Worm (Caenorhabditis elegans) whole organism, L4 larva: Measurements from ENCODE around the gene D1044.1.

Experiments
- F44E2.7 ChIP-seq: fragments of 200-800 bp; sonication (Bioruptor generic); IDR thresholded peaks from 2 replicates; pipeline ENCODE4 v2.1.2; 2022; ENCODE audit warnings: missing genetic modification characterization, missing compliant biosample characterization
- T20F7.1 ChIP-seq: fragments of 200-800 bp; sonication (Bioruptor generic); optimal IDR thresholded peaks from 2 replicates; lab custom pipeline; 2018; ENCODE audit warnings: mild to moderate bottlenecking, missing genetic modification characterization, missing compliant biosample characterization
- Y105C5A.15 ChIP-seq: fragments of 200-800 bp; sonication (Bioruptor generic); IDR thresholded peaks from 2 replicates; pipeline ENCODE4 v1.3.6; 2022; ENCODE audit warnings: missing genetic modification characterization, missing compliant biosample characterization
- ZK337.2 ChIP-seq: fragments of 200-800 bp; sonication (Bioruptor generic); IDR thresholded peaks from 2 replicates; pipeline ENCODE4 v1.3.6; 2022; ENCODE audit warnings: missing genetic modification reagents, missing genetic modification characterization, missing compliant biosample characterization
- ZK546.5 ChIP-seq, 2 experiments: sonication (generic microtip); optimal IDR thresholded peaks; 2 replicates each; lab custom pipeline; 2017; ENCODE audit warnings: missing biosample characterization in 2 of 2, missing genetic modification characterization in 2 of 2
- aha-1 ChIP-seq: fragments of 150-350 bp; peaks from one replicate; lab custom pipeline; 2014; ENCODE audit warnings: missing biosample characterization, missing genetic modification characterization
- ceh-32 ChIP-seq: sonication (generic microtip); optimal IDR thresholded peaks from 2 replicates; lab custom pipeline; 2016; ENCODE audit warnings: mild to moderate bottlenecking, missing genetic modification characterization, missing compliant biosample characterization; ENCODE audit not compliant: poor library complexity
- ceh-62 ChIP-seq: sonication (generic microtip); optimal IDR thresholded peaks from 2 replicates; lab custom pipeline; 2017; ENCODE audit warnings: missing biosample characterization, missing genetic modification characterization
- cey-2 ChIP-seq: sonication (generic microtip); optimal IDR thresholded peaks from 3 replicates; lab custom pipeline; 2017; ENCODE audit warnings: missing genetic modification characterization, mild to moderate bottlenecking, missing compliant biosample characterization, antibody characterized with exemption, borderline replicate concordance; ENCODE audit not compliant: insufficient read depth
- ctbp-1 ChIP-seq: fragments of 200-800 bp; sonication (Bioruptor generic); IDR thresholded peaks from 2 replicates; pipeline ENCODE4 v1.3.6; 2022; ENCODE audit warnings: missing genetic modification reagents, missing genetic modification characterization, missing compliant biosample characterization
- daf-16 ChIP-seq, 3 experiments: sonication (generic microtip); optimal IDR thresholded peaks; 2 replicates each; lab custom pipeline; 2016 to 2017; ENCODE audit warnings: missing genetic modification characterization in 3 of 3, missing genetic modification reagents in 3 of 3, mild to moderate bottlenecking in 2 of 3, missing compliant biosample characterization in 2 of 3, missing biosample characterization in 1 of 3, moderate library complexity in 1 of 3
- dmd-6 ChIP-seq: fragments of 200-800 bp; sonication (Bioruptor generic); IDR thresholded peaks from 2 replicates; pipeline ENCODE4 v1.3.6; 2022; ENCODE audit warnings: missing genetic modification reagents, missing genetic modification characterization, missing compliant biosample characterization
- dmd-9 ChIP-seq: fragments of 200-800 bp; sonication (Bioruptor generic); IDR thresholded peaks from 2 replicates; pipeline ENCODE4 v1.3.6; 2022; ENCODE audit warnings: missing genetic modification reagents, missing genetic modification characterization, missing compliant biosample characterization
- dpl-1 ChIP-seq: fragments of 150-350 bp; optimal IDR thresholded peaks from 2 replicates; lab custom pipeline; 2014; ENCODE audit warnings: missing biosample characterization, missing genetic modification reagents, missing genetic modification characterization
- dve-1 ChIP-seq: sonication (generic microtip); optimal IDR thresholded peaks from 2 replicates; lab custom pipeline; 2017; ENCODE audit warnings: antibody characterized with exemption, mild to moderate bottlenecking, missing genetic modification characterization, missing compliant biosample characterization; ENCODE audit not compliant: insufficient read depth
- fos-1 ChIP-seq: fragments of 150-350 bp; optimal IDR thresholded peaks from 2 replicates; lab custom pipeline; 2014; ENCODE audit warnings: missing biosample characterization, missing genetic modification characterization
- hif-1 ChIP-seq, 2 experiments: sonication (generic microtip); optimal IDR thresholded peaks; 2 replicates each; lab custom pipeline; 2016 to 2017; ENCODE audit warnings: missing compliant biosample characterization in 2 of 2, missing genetic modification characterization in 2 of 2, missing genetic modification reagents in 2 of 2, missing genotype in 2 of 2, mild to moderate bottlenecking in 1 of 2
- hlh-30 ChIP-seq: sonication (generic microtip); optimal IDR thresholded peaks from 2 replicates; lab custom pipeline; 2017; ENCODE audit warnings: antibody characterized with exemption, mild to moderate bottlenecking, missing genetic modification characterization, missing compliant biosample characterization; ENCODE audit not compliant: insufficient read depth
- lim-7 ChIP-seq: fragments of 200-800 bp; sonication (Bioruptor generic); IDR thresholded peaks from 2 replicates; pipeline ENCODE4 v1.3.6; 2022; ENCODE audit warnings: missing genetic modification characterization, missing compliant biosample characterization
- lin-1 ChIP-seq: fragments of 200-800 bp; sonication (Bioruptor generic); IDR thresholded peaks from 2 replicates; pipeline ENCODE4 v1.3.6; 2022; ENCODE audit warnings: missing genetic modification reagents, missing genetic modification characterization, missing compliant biosample characterization
- lin-29 ChIP-seq: fragments of 200-800 bp; sonication (Bioruptor generic); IDR thresholded peaks from 2 replicates; pipeline ENCODE4 v1.3.6; 2022; ENCODE audit warnings: missing genetic modification reagents, missing genetic modification characterization, missing compliant biosample characterization
- lir-3 ChIP-seq: sonication (generic microtip); optimal IDR thresholded peaks from 2 replicates; lab custom pipeline; 2016; ENCODE audit warnings: mild to moderate bottlenecking, missing genetic modification characterization, missing compliant biosample characterization
- madf-5 ChIP-seq, 2 experiments: fragments of 200-800 bp; sonication (Bioruptor generic); IDR thresholded peaks; 2 replicates each; pipeline ENCODE4 v1.3.6; 2022; ENCODE audit warnings: missing compliant biosample characterization in 2 of 2, missing genetic modification characterization in 2 of 2
- mdl-1 ChIP-seq, 2 experiments: fragments of 150-350 bp in 1 of 2; sonication (generic microtip) in 1 of 2; optimal IDR thresholded peaks; 2 replicates each; lab custom pipeline; 2014 to 2017; ENCODE audit warnings: missing biosample characterization in 2 of 2, missing genetic modification characterization in 2 of 2
- mdt-29 ChIP-seq: fragments of 200-800 bp; sonication (Bioruptor generic); IDR thresholded peaks from 2 replicates; pipeline ENCODE4 v1.3.6; 2022; ENCODE audit warnings: missing genetic modification reagents, missing genetic modification characterization, missing compliant biosample characterization
- mxl-3 ChIP-seq: fragments of 200-800 bp; sonication (Bioruptor generic); optimal IDR thresholded peaks from 2 replicates; lab custom pipeline; 2018; ENCODE audit warnings: mild to moderate bottlenecking, missing genetic modification characterization, missing compliant biosample characterization
- nhr-102 ChIP-seq: sonication (generic microtip); optimal IDR thresholded peaks from 2 replicates; lab custom pipeline; 2016; ENCODE audit warnings: mild to moderate bottlenecking, missing genetic modification characterization, moderate library complexity, missing compliant biosample characterization
- nhr-11 ChIP-seq: fragments of 150-350 bp; optimal IDR thresholded peaks from 2 replicates; lab custom pipeline; 2014; ENCODE audit warnings: missing biosample characterization, missing genetic modification characterization
- nhr-25 ChIP-seq: sonication (generic microtip); optimal IDR thresholded peaks from 2 replicates; lab custom pipeline; 2017; ENCODE audit warnings: missing genetic modification characterization, mild to moderate bottlenecking, missing compliant biosample characterization, antibody characterized with exemption, moderate library complexity, borderline replicate concordance; ENCODE audit not compliant: insufficient read depth
- nhr-28 ChIP-seq: fragments of 150-350 bp; optimal IDR thresholded peaks from 2 replicates; lab custom pipeline; 2014; ENCODE audit warnings: missing biosample characterization, missing genetic modification characterization
- nhr-41 ChIP-seq: fragments of 200-800 bp; sonication (Bioruptor generic); IDR thresholded peaks from 2 replicates; pipeline ENCODE4 v1.3.6; 2022; ENCODE audit warnings: missing genetic modification reagents, missing genetic modification characterization, missing compliant biosample characterization
- nhr-48 ChIP-seq: sonication (generic microtip); optimal IDR thresholded peaks from 2 replicates; lab custom pipeline; 2016; ENCODE audit warnings: mild to moderate bottlenecking, missing genetic modification characterization, missing compliant biosample characterization
- pqm-1 ChIP-seq: sonication (generic microtip); optimal IDR thresholded peaks from 2 replicates; lab custom pipeline; 2017; ENCODE audit warnings: missing biosample characterization, missing genetic modification characterization
- saeg-2 ChIP-seq: fragments of 200-800 bp; sonication (Bioruptor generic); IDR thresholded peaks from 2 replicates; pipeline ENCODE4 v1.3.6; 2022; ENCODE audit warnings: missing genetic modification reagents, missing genetic modification characterization, missing compliant biosample characterization
- spr-3 ChIP-seq: fragments of 200-800 bp; sonication (Bioruptor generic); optimal IDR thresholded peaks from 2 replicates; lab custom pipeline; 2018; ENCODE audit warnings: mild to moderate bottlenecking, missing genetic modification characterization, missing compliant biosample characterization
- tag-97 ChIP-seq: fragments of 200-800 bp; sonication (Bioruptor generic); IDR thresholded peaks from 2 replicates; pipeline ENCODE4 v1.3.6; 2022; ENCODE audit warnings: missing genetic modification characterization, missing compliant biosample characterization
- tra-1 ChIP-seq: fragments of 200-800 bp; sonication (Bioruptor generic); IDR thresholded peaks from 2 replicates; pipeline ENCODE4 v1.3.6; 2022; ENCODE audit warnings: missing genetic modification reagents, missing genetic modification characterization, missing compliant biosample characterization
- unc-39 ChIP-seq: sonication (generic microtip); optimal IDR thresholded peaks from 2 replicates; lab custom pipeline; 2017; ENCODE audit warnings: missing biosample characterization, missing genetic modification characterization
- unc-62 ChIP-seq, 3 experiments: fragments of 150-350 bp in 1 of 3; sonication (generic microtip); optimal IDR thresholded peaks in 2 of 3; peaks in 1 of 3; 1 replicate in 1 of 3; 2 replicates in 2 of 3; lab custom pipeline; 2014 to 2017; ENCODE audit warnings: missing biosample characterization in 3 of 3, missing genetic modification characterization in 3 of 3, missing genetic modification reagents in 3 of 3, missing genotype in 1 of 3
- zfp-2 ChIP-seq: sonication (generic microtip); optimal IDR thresholded peaks from 2 replicates; lab custom pipeline; 2016; ENCODE audit warnings: mild to moderate bottlenecking, missing genetic modification characterization, missing compliant biosample characterization
- zfp-3 ChIP-seq: fragments of 200-800 bp; sonication (Bioruptor generic); conservative IDR thresholded peaks from 2 replicates; pipeline ENCODE4 v1.3.6; 2022; ENCODE audit warnings: missing genetic modification reagents, missing genetic modification characterization, missing compliant biosample characterization

The D1044.1 gene

ce11 chrIII:5546309-5546708 is 2.2 kb downstream of the D1044.1 start (continued):
- TF ChIP-seq nhr-102 (tag; lab: Kevin White, UChicago) (no peak), tag-97 (GFP tag; lab: Robert Waterston, UW) (no peak), ceh-32 (tag; lab: Kevin White, UChicago) (no peak), dmd-6 (GFP tag; lab: Robert Waterston, UW) (no peak), hif-1 (tag; optimal IDR thresholded peaks at IDR 0.05; lab: Kevin White, UChicago) (no peak), madf-5 (GFP tag; IDR thresholded peaks at IDR 0.05; lab: Robert Waterston, UW) (no peak), nhr-48 (tag; lab: Kevin White, UChicago) (peak; percentile 19)

DNA sequence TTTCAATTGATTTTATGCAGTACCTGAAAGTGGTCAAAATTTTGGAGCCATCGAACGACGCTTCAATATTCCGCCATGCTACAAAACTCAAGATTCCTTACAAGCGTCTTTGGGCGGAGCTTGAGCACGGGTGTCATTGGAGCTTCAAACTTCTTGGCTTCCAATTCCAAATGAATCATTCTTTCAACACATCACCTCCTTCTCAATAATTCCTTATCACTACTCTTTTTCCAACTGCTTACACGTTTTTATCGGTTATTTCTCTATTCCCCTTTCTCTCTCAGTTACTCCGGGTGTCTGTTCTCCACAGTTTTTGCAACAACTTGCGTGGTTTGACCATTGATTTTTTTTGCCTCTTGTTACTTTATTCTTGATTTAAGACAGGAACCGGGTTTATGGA is 2.6 kb downstream of the D1044.1 start, which contains the start of gene F09F7.5:
TSS of gene F09F7.5 (plus strand) at position 258 of the 400 bp plus-strand sequence.
- TF ChIP-seq ZK337.2 (GFP tag; lab: Robert Waterston, UW) (no peak), ceh-62 (tag; lab: Kevin White, UChicago) (no peak), ZK546.5 (tag; optimal IDR thresholded peaks at IDR 0.05; lab: Kevin White, UChicago) (no peak), dpl-1 (GFP tag; lab: Kevin White, UChicago) (no peak), pqm-1 (tag; lab: Kevin White, UChicago) (peak; percentile 70), dmd-6 (GFP tag; lab: Robert Waterston, UW) (peak; percentile 55), fos-1 (no peak), lir-3 (tag; lab: Kevin White, UChicago) (no peak), nhr-25 (tag; lab: Kevin White, UChicago) (no peak), dve-1 (tag; lab: Kevin White, UChicago) (no peak), mxl-3 (GFP tag; lab: Kevin White, UChicago) (peak; percentile 31), lin-1 (GFP tag; lab: Robert Waterston, UW) (no peak), daf-16 (GFP tag; optimal IDR thresholded peaks at IDR 0.05; lab: Kevin White, UChicago) (no peak), daf-16 (tag; optimal IDR thresholded peaks at IDR 0.05; lab: Kevin White, UChicago) (peak; percentile 30), dmd-9 (no peak), nhr-41 (GFP tag; lab: Robert Waterston, UW) (no peak)

ce11 chrIII:5550193-5550592 is 6.1 kb downstream of the D1044.1 start:
- TF ChIP-seq dmd-6 (GFP tag; lab: Robert Waterston, UW) (0 out of 2 replicates have a peak, but pooled peaks have one; percentile 12), lin-29 (GFP tag; lab: Robert Waterston, UW) (peak; percentile 9; the same call in 1 of the 2 replicates), hlh-30 (tag; lab: Kevin White, UChicago) (peak; percentile 18), aha-1 (tag; lab: Kevin White, UChicago) (peak; percentile 42), cey-2 (tag; lab: Kevin White, UChicago) (peak; percentile 6), unc-62 (GFP tag; optimal IDR thresholded peaks at IDR 0.05 in 1 of 2; lab: Kevin White, UChicago) (peak in 1 of 2 experiments; percentile 61), unc-62 (tag; optimal IDR thresholded peaks at IDR 0.05; lab: Kevin White, UChicago) (no peak), mdl-1 (tag; optimal IDR thresholded peaks at IDR 0.05; lab: Kevin White, UChicago) (peak in 1 of 2 experiments; percentile 32), nhr-28 (tag; lab: Kevin White, UChicago) (peak; percentile 48), dve-1 (tag; lab: Kevin White, UChicago) (peak; percentile 23), zfp-2 (tag; lab: Kevin White, UChicago) (no peak), saeg-2 (GFP tag; lab: Robert Waterston, UW) (no peak), lim-7 (no peak), mdt-29 (GFP tag; lab: Robert Waterston, UW) (no peak)

ce11 chrIII:5550844-5551243 is 6.7 kb downstream of the D1044.1 start:
- TF ChIP-seq zfp-3 (GFP tag; lab: Robert Waterston, UW) (peak; percentile 90), nhr-28 (tag; lab: Kevin White, UChicago) (no peak), ceh-62 (tag; lab: Kevin White, UChicago) (no peak), ctbp-1 (GFP tag; lab: Robert Waterston, UW) (no peak), aha-1 (tag; lab: Kevin White, UChicago) (no peak), hlh-30 (tag; lab: Kevin White, UChicago) (no peak), ZK337.2 (GFP tag; lab: Robert Waterston, UW) (no peak), mdt-29 (GFP tag; lab: Robert Waterston, UW) (peak; percentile 43; the same call in 1 of the 2 replicates), Y105C5A.15 (no peak), dpl-1 (GFP tag; lab: Kevin White, UChicago) (no peak), nhr-41 (GFP tag; lab: Robert Waterston, UW) (no peak), unc-39 (no peak), tra-1 (0 out of 2 replicates have a peak, but pooled peaks have one; percentile 20), spr-3 (GFP tag; lab: Kevin White, UChicago) (no peak), T20F7.1 (GFP tag; lab: Kevin White, UChicago) (peak; percentile 12), lim-7 (no peak), F44E2.7 (GFP tag; lab: Robert Waterston, UW) (no peak), saeg-2 (GFP tag; lab: Robert Waterston, UW) (no peak), lir-3 (tag; lab: Kevin White, UChicago) (no peak), hif-1 (tag; optimal IDR thresholded peaks at IDR 0.05; lab: Kevin White, UChicago) (no peak), nhr-11 (tag; lab: Kevin White, UChicago) (no peak)
